Worm (Caenorhabditis elegans) whole organism, L2 larva: ENCODE results near the gene srw-54.

Source experiments
- aly-2 ChIP-seq: fragments of 150-350 bp; optimal IDR thresholded peaks from 2 replicates; lab custom pipeline; 2014; ENCODE audit warnings: missing biosample characterization, missing genetic modification characterization
- blmp-1 ChIP-seq: sonication (generic microtip); optimal IDR thresholded peaks from 2 replicates; lab custom pipeline; 2017; ENCODE audit warnings: missing genetic modification characterization, mild to moderate bottlenecking, missing compliant biosample characterization, antibody characterized with exemption, moderate library complexity; ENCODE audit not compliant: insufficient read depth
- ceh-16 ChIP-seq: fragments of 150-350 bp; optimal IDR thresholded peaks from 2 replicates; lab custom pipeline; 2014; ENCODE audit warnings: missing biosample characterization, missing genetic modification characterization
- elt-3 ChIP-seq: sonication (generic microtip); optimal IDR thresholded peaks from 2 replicates; lab custom pipeline; 2017; ENCODE audit warnings: missing biosample characterization, missing genetic modification characterization
- fos-1 ChIP-seq: fragments of 150-350 bp; optimal IDR thresholded peaks from 2 replicates; lab custom pipeline; 2014; ENCODE audit warnings: missing biosample characterization, missing genetic modification characterization
- lin-13 ChIP-seq: fragments of 150-350 bp; optimal IDR thresholded peaks from 2 replicates; lab custom pipeline; 2014; ENCODE audit warnings: missing biosample characterization, missing genetic modification reagents, missing genetic modification characterization
- nhr-11 ChIP-seq: fragments of 150-350 bp; optimal IDR thresholded peaks from 2 replicates; lab custom pipeline; 2014; ENCODE audit warnings: missing biosample characterization, missing genetic modification characterization
- skn-1 ChIP-seq: sonication (generic microtip); optimal IDR thresholded peaks from 2 replicates; lab custom pipeline; 2017; ENCODE audit warnings: missing biosample characterization, missing genetic modification characterization
- unc-62 ChIP-seq: fragments of 150-350 bp; optimal IDR thresholded peaks from 2 replicates; lab custom pipeline; 2014; ENCODE audit warnings: missing biosample characterization, missing genetic modification reagents, missing genetic modification characterization
- zag-1 ChIP-seq: fragments of 150-350 bp; optimal IDR thresholded peaks from 2 replicates; lab custom pipeline; 2014; ENCODE audit warnings: missing biosample characterization, missing genetic modification characterization

DNA sequence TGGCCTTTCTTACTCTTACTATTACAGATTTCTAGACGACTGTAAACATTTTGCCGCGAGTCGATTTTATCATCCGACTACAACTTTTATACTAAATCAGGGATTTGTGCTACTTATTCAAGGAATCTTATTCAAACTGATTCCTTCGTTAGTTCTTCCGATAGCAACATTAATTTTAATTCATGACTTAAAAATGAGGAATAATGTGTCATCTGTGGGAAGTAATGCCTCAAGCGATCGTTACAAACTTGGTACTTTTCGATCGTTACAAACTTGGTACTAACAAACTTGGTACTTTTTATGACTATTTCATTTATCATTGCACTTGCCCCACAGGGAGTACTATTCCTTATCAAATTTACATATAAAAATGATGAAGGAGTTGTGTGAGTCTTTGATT, 6.3 kb downstream of the srw-54 start, which contains the start of gene Y70C5A.4:
- TF ChIP-seq fos-1 (tag; lab: Kevin White, UChicago) (no peak), aly-2 (tag; lab: Kevin White, UChicago) (no peak), ceh-16 (tag; lab: Kevin White, UChicago) (no peak), zag-1 (tag; lab: Kevin White, UChicago) (no peak), lin-13 (GFP tag; lab: Kevin White, UChicago) (no peak), skn-1 (tag; lab: Kevin White, UChicago) (no peak), unc-62 (no peak), nhr-11 (no peak), blmp-1 (tag; lab: Kevin White, UChicago) (no peak), elt-3 (no peak)
